Worm (Caenorhabditis elegans) whole organism, L1 larva: Measurements from ENCODE around the gene srbc-54.

Experiments
- C34B4.2 ChIP-seq: sonication (generic microtip); optimal IDR thresholded peaks from 2 replicates; lab custom pipeline; 2017; ENCODE audit warnings: mild to moderate bottlenecking, missing genetic modification characterization, missing compliant biosample characterization
- efl-1 ChIP-seq, 4 experiments: fragments of 150-350 bp; optimal IDR thresholded peaks in 3 of 4; peaks in 1 of 4; 1 replicate in 1 of 4; 2 replicates in 3 of 4; lab custom pipeline; 2014; ENCODE audit warnings: missing biosample characterization in 2 of 4, missing genetic modification characterization in 2 of 4, missing genetic modification reagents in 2 of 4
- elt-3 ChIP-seq, 6 experiments: fragments of 150-350 bp in 1 of 6; sonication (generic microtip); optimal IDR thresholded peaks; 2 replicates each; lab custom pipeline; 2017 to 2018; ENCODE audit warnings: missing biosample characterization in 6 of 6, missing genetic modification characterization in 6 of 6, inconsistent platforms in 1 of 6
- fos-1 ChIP-seq: fragments of 150-350 bp; optimal IDR thresholded peaks from 2 replicates; lab custom pipeline; 2014; ENCODE audit warnings: missing biosample characterization, missing genetic modification characterization
- hlh-17 ChIP-seq: fragments of 200-800 bp; sonication (Bioruptor generic); optimal IDR thresholded peaks from 2 replicates; lab custom pipeline; 2018; ENCODE audit warnings: missing genetic modification characterization, mild to moderate bottlenecking, missing compliant biosample characterization, moderate library complexity, borderline replicate concordance
- mab-9 ChIP-seq: fragments of 200-800 bp; sonication (Bioruptor generic); IDR thresholded peaks from 2 replicates; pipeline ENCODE4 v1.3.6; 2022; ENCODE audit warnings: missing genetic modification reagents, missing genetic modification characterization, missing compliant biosample characterization
- mep-1 ChIP-seq: fragments of 150-350 bp; optimal IDR thresholded peaks from 2 replicates; lab custom pipeline; 2014; ENCODE audit warnings: missing biosample characterization, missing genetic modification characterization
- nhr-11 ChIP-seq: fragments of 150-350 bp; optimal IDR thresholded peaks from 2 replicates; lab custom pipeline; 2014; ENCODE audit warnings: missing biosample characterization, missing genetic modification characterization
- nhr-71 ChIP-seq: sonication (generic microtip); optimal IDR thresholded peaks from 2 replicates; lab custom pipeline; 2016; ENCODE audit warnings: mild to moderate bottlenecking, missing genetic modification characterization, moderate library complexity, missing compliant biosample characterization
- nhr-85 ChIP-seq: sonication (generic microtip); peaks from one replicate; lab custom pipeline; 2016; ENCODE audit warnings: missing genetic modification characterization, inconsistent platforms, missing compliant biosample characterization

DNA sequence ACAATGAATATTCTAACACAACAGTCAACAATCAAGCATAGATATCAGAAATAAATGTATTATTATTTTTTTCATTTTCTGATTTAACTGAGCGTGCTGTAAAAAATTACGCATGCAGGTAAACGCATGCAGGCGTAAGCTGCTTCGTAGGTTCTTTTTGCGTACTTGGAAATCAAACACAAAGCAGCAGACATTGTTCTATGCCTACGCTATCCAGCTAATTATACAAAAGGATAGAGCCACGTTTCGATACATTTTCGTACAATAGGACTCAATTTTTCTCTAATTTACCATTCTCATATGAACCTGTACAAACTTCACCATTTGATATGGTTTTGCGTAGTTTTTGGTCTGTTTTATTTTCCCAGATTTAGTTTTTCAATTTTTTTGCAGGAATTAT lies 51.0 kb downstream of the srbc-54 start, which contains the start of gene T26E4.3:
- TF ChIP-seq nhr-71, result no peak
- no peak for TF ChIP-seq elt-3 (tag; optimal IDR thresholded peaks at IDR 0.05; lab: Kevin White, UChicago)
- TF ChIP-seq mep-1, result no peak
- no peak for TF ChIP-seq mab-9
- no peak for TF ChIP-seq nhr-85 (tag; lab: Kevin White, UChicago)
- no peak for TF ChIP-seq efl-1 (optimal IDR thresholded peaks at IDR 0.05; lab: Kevin White, UChicago)
- no peak for TF ChIP-seq efl-1 (GFP tag; optimal IDR thresholded peaks at IDR 0.05 in 1 of 2; lab: Kevin White, UChicago)
- no peak for TF ChIP-seq C34B4.2
- TF ChIP-seq hlh-17, result no peak
- TF ChIP-seq fos-1 (tag; lab: Kevin White, UChicago), result no peak
- TF ChIP-seq nhr-11 (tag; lab: Kevin White, UChicago), result no peak
